Worm (Caenorhabditis elegans): ENCODE data around the gene C26E1.2.

DNA sequence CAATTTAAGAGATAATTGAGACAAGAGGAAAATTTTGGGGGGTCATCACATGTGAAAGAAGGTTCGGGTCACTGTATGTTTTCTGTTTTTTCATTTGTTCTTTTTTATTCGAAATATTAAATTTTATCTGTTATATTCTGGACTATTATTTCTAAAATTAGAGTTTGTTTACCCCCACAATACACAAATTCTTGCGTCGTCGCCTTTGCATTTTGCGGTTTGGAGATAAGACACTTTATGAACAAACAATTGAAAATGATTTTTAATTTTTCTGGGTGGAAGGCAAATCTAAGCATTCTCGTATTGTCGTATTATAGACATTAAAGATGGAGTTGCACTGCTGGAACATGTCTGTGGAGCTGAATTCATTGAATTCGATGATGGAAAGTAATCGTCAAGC lies 31.6 kb upstream of the C26E1.2 start:
- TF ChIP-seq skn-1 (tag; optimal IDR thresholded peaks at IDR 0.05) = no peak
- peak; percentile 50 for TF ChIP-seq pha-4 (tag; optimal IDR thresholded peaks at IDR 0.05)
- TF ChIP-seq tbx-2 (tag; optimal IDR thresholded peaks at IDR 0.05) = no peak
- no peak for TF ChIP-seq zag-1 (tag; optimal IDR thresholded peaks at IDR 0.05)
- no peak for TF ChIP-seq aly-2 (tag; optimal IDR thresholded peaks at IDR 0.05)
- no peak for TF ChIP-seq fkh-10 (GFP tag; optimal IDR thresholded peaks at IDR 0.05)
- TF ChIP-seq R02D3.7 (tag; optimal IDR thresholded peaks at IDR 0.05) = no peak
- no peak for TF ChIP-seq nhr-76 (tag; optimal IDR thresholded peaks at IDR 0.05)
